Fruit fly (Drosophila melanogaster) whole organism: ENCODE results near the gene MBD-R2.

Experiments
- CG8478 ChIP-seq: fragments of >200 bp; optimal IDR thresholded peaks from 2 replicates; lab custom pipeline; 2018; ENCODE audit warnings: inconsistent platforms
- Dll ChIP-seq: fragments of >200 bp; optimal IDR thresholded peaks from 2 replicates; lab custom pipeline; 2017
- EcR ChIP-seq, 2 experiments: fragments of >200 bp; optimal IDR thresholded peaks; 2 replicates each; lab custom pipeline; 2017; ENCODE audit warnings: missing biosample characterization in 2 of 2, missing genetic modification characterization in 2 of 2, missing genetic modification reagents in 2 of 2
- pan ChIP-seq: fragments of >200 bp; optimal IDR thresholded peaks from 2 replicates; lab custom pipeline; 2017
- psq ChIP-seq: fragments of >200 bp; optimal IDR thresholded peaks from 2 replicates; lab custom pipeline; 2017
- usp ChIP-seq: fragments of >200 bp; optimal IDR thresholded peaks from 2 replicates; lab custom pipeline; 2017; ENCODE audit warnings: missing biosample characterization, missing genetic modification characterization, mixed read lengths

MBD-R2 gene

DNA sequence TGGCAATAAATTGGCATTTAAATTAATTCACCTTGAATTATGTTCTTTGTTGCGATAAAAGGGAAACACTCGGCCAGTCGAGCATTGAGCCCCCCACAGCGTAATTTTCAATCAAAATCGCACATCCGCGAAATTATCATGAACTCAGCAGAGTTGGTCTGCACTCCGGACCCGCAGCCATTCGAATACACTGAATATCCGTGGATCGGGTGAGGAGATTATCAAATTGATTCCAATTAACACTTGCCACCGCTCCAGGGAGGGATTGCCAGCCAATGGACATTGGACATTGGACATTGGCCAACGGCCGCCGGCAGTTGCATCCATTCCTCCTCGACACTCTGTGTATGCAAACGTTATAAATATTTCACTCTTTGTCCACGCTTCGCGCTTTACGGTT lies 48.5 kb downstream of the MBD-R2 start:
- TF ChIP-seq EcR (GFP tag; optimal IDR thresholded peaks at IDR 0.05; lab: Kevin White, UChicago) (no peak), usp (GFP tag; lab: Kevin White, UChicago) (no peak), psq (lab: Kevin White, UChicago) (no peak), pan (lab: Kevin White, UChicago) (no peak), CG8478 (lab: Kevin White, UChicago) (no peak), Dll (lab: Kevin White, UChicago) (no peak)

DNA sequence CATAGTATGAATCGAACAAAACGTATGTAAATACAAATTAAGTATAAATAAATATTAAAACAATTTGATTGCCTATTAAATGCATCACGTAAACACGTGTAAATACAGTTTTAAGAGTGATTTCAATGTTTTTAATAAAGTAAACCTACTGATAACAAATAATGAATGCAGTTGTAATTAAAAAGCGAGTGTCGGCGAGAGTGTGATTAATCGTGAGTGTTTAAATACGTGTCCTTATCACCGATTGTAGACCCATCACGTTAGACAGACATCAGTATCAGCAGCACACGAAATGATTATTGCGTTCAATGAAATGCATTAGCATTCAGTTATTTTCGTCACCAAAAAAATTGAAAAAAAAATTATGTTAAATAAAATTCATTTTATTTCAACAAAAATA lies 53.1 kb downstream of the MBD-R2 start:
- no peak for TF ChIP-seq pan (lab: Kevin White, UChicago)
- TF ChIP-seq Dll (lab: Kevin White, UChicago), result no peak
- TF ChIP-seq EcR (GFP tag; optimal IDR thresholded peaks at IDR 0.05; lab: Kevin White, UChicago), result no peak
- TF ChIP-seq psq (lab: Kevin White, UChicago), result no peak
- no peak for TF ChIP-seq usp (GFP tag; lab: Kevin White, UChicago)
- TF ChIP-seq CG8478 (lab: Kevin White, UChicago), result no peak
